Fruit fly (Drosophila melanogaster) whole organism, embryonic: ENCODE data around the gene Os-C.
A peak's percentile ranks its signal among the peaks of the same experiment; 100 is the strongest.

Source experiments
- Antp ChIP-seq: fragments of 200-800 bp; sonication (Bioruptor generic); optimal IDR thresholded peaks from 3 replicates; lab custom pipeline; 2016; ENCODE audit warnings: missing biosample characterization, missing genetic modification characterization
- Asciz ChIP-seq: fragments of 200-800 bp; sonication (Bioruptor generic); optimal IDR thresholded peaks from 2 replicates; lab custom pipeline; 2017; ENCODE audit warnings: missing biosample characterization, mild to moderate bottlenecking, missing genetic modification characterization, missing genetic modification reagents
- B-H2 ChIP-seq: fragments of 200-800 bp; sonication (Bioruptor generic); optimal IDR thresholded peaks from 2 replicates; lab custom pipeline; 2018; ENCODE audit warnings: missing biosample characterization, mild to moderate bottlenecking, missing genetic modification characterization
- CG1024 ChIP-seq: fragments of 200-800 bp; sonication (Bioruptor generic); IDR thresholded peaks from 2 replicates; pipeline ENCODE4 v1.3.6; 2022; ENCODE audit warnings: missing biosample characterization, missing genetic modification characterization
- CG11504 ChIP-seq: fragments of 200-800 bp; sonication (Bioruptor generic); optimal IDR thresholded peaks from 3 replicates; lab custom pipeline; 2019; ENCODE audit warnings: missing biosample characterization, mild to moderate bottlenecking, missing genetic modification characterization, moderate library complexity
- CG11695 ChIP-seq: fragments of 200-800 bp; sonication (Bioruptor generic); IDR thresholded peaks from 3 replicates; pipeline ENCODE4 v1.3.6; 2022; ENCODE audit warnings: missing biosample characterization, missing genetic modification characterization
- CG1233 ChIP-seq: fragments of 200-800 bp; sonication (Bioruptor generic); optimal IDR thresholded peaks from 4 replicates; lab custom pipeline; 2018; ENCODE audit warnings: missing biosample characterization, mild to moderate bottlenecking, missing genetic modification characterization
- CG1832 ChIP-seq: fragments of 200-800 bp; sonication (Bioruptor generic); optimal IDR thresholded peaks from 2 replicates; lab custom pipeline; 2017; ENCODE audit warnings: missing biosample characterization, mild to moderate bottlenecking, missing genetic modification characterization, inconsistent platforms
- CG42726 ChIP-seq: fragments of 200-800 bp; sonication (Bioruptor generic); IDR thresholded peaks from 2 replicates; pipeline ENCODE4 v1.3.6; 2022; ENCODE audit warnings: missing biosample characterization, missing genetic modification characterization; ENCODE audit not compliant: partially characterized antibody
- CG8290 ChIP-seq, 3 experiments: fragments of 200-800 bp; sonication (Bioruptor generic); optimal IDR thresholded peaks; 2 replicates each; lab custom pipeline; 2016 to 2019; ENCODE audit warnings: missing biosample characterization in 3 of 3, missing genetic modification characterization in 3 of 3, mild to moderate bottlenecking in 2 of 3, moderate library complexity in 1 of 3
- CG8944 ChIP-seq: fragments of 200-800 bp; sonication (Bioruptor generic); optimal IDR thresholded peaks from 3 replicates; lab custom pipeline; 2016; ENCODE audit warnings: missing biosample characterization, missing genetic modification characterization
- CG9797 ChIP-seq: fragments of 200-800 bp; sonication (Bioruptor generic); optimal IDR thresholded peaks from 3 replicates; lab custom pipeline; 2018; ENCODE audit warnings: missing biosample characterization, mild to moderate bottlenecking, missing genetic modification characterization
- CG9817 ChIP-seq: fragments of 200-800 bp; sonication (Bioruptor generic); optimal IDR thresholded peaks from 2 replicates; lab custom pipeline; 2018; ENCODE audit warnings: missing biosample characterization, mild to moderate bottlenecking, missing genetic modification characterization, moderate library complexity
- Camta ChIP-seq: fragments of 200-800 bp; sonication (Bioruptor generic); optimal IDR thresholded peaks from 2 replicates; lab custom pipeline; 2016; ENCODE audit warnings: missing biosample characterization, missing genetic modification characterization
- D19B ChIP-seq: fragments of 200-800 bp; sonication (Bioruptor generic); optimal IDR thresholded peaks from 2 replicates; lab custom pipeline; 2017; ENCODE audit warnings: missing biosample characterization, mild to moderate bottlenecking, missing genetic modification characterization
- Fer1 ChIP-seq: fragments of 200-800 bp; sonication (Bioruptor generic); optimal IDR thresholded peaks from 2 replicates; lab custom pipeline; 2017; ENCODE audit warnings: missing biosample characterization, mild to moderate bottlenecking, missing genetic modification characterization
- Gug ChIP-seq: fragments of 200-800 bp; sonication (Bioruptor generic); IDR thresholded peaks from 4 replicates; pipeline ENCODE4 v1.3.6; 2022; ENCODE audit warnings: missing biosample characterization, missing genetic modification characterization
- Oli ChIP-seq: fragments of 200-800 bp; sonication (Bioruptor generic); optimal IDR thresholded peaks from 2 replicates; lab custom pipeline; 2018; ENCODE audit warnings: missing biosample characterization, mild to moderate bottlenecking, missing genetic modification characterization, moderate library complexity
- Spps ChIP-seq: fragments of 200-800 bp; sonication (Bioruptor generic); optimal IDR thresholded peaks from 2 replicates; lab custom pipeline; 2018; ENCODE audit warnings: missing biosample characterization, mild to moderate bottlenecking, missing genetic modification characterization
- Sry-δ ChIP-seq: fragments of 200-800 bp; sonication (Bioruptor generic); optimal IDR thresholded peaks from 2 replicates; lab custom pipeline; 2016; ENCODE audit warnings: missing biosample characterization, missing genetic modification characterization
- abd-A ChIP-seq: fragments of 200-800 bp; sonication (Bioruptor generic); optimal IDR thresholded peaks from 3 replicates; lab custom pipeline; 2019; ENCODE audit warnings: missing biosample characterization, mild to moderate bottlenecking, missing genetic modification characterization, moderate library complexity
- aop ChIP-seq: fragments of 200-800 bp; sonication (Bioruptor generic); IDR thresholded peaks from 2 replicates; pipeline ENCODE4 v1.3.6; 2022; ENCODE audit warnings: missing biosample characterization, missing genetic modification characterization
- bsh ChIP-seq, 2 experiments: fragments of 200-800 bp; sonication (Bioruptor generic); optimal IDR thresholded peaks; 2 replicates each; lab custom pipeline; 2017 to 2018; ENCODE audit warnings: mild to moderate bottlenecking in 2 of 2, missing biosample characterization in 2 of 2, missing genetic modification characterization in 2 of 2, moderate library complexity in 1 of 2
- btn ChIP-seq: fragments of 200-800 bp; sonication (Bioruptor generic); optimal IDR thresholded peaks from 2 replicates; lab custom pipeline; 2016; ENCODE audit warnings: missing biosample characterization, missing genetic modification characterization
- caup ChIP-seq: fragments of 200-800 bp; sonication (Bioruptor generic); optimal IDR thresholded peaks from 3 replicates; lab custom pipeline; 2017; ENCODE audit warnings: missing biosample characterization, mild to moderate bottlenecking, missing genetic modification characterization, moderate library complexity; ENCODE audit not compliant: severe bottlenecking
- chinmo ChIP-seq: fragments of 200-800 bp; sonication (Bioruptor generic); IDR thresholded peaks from 4 replicates; pipeline ENCODE4 v1.3.6; 2022; ENCODE audit warnings: missing biosample characterization, missing genetic modification characterization; ENCODE audit not compliant: partially characterized antibody
- chn ChIP-seq: fragments of 200-800 bp; sonication (Bioruptor generic); optimal IDR thresholded peaks from 2 replicates; lab custom pipeline; 2016; ENCODE audit warnings: missing biosample characterization, missing genetic modification characterization
- dati ChIP-seq: fragments of 200-800 bp; sonication (Bioruptor generic); IDR thresholded peaks from 2 replicates; pipeline ENCODE4 v1.3.6; 2022; ENCODE audit warnings: missing biosample characterization, missing genetic modification characterization
- gem ChIP-seq: fragments of 200-800 bp; sonication (Bioruptor generic); optimal IDR thresholded peaks from 2 replicates; lab custom pipeline; 2019; ENCODE audit warnings: missing biosample characterization, mild to moderate bottlenecking, missing genetic modification characterization, moderate library complexity
- grau ChIP-seq: fragments of 200-800 bp; optimal IDR thresholded peaks from 3 replicates; lab custom pipeline; 2019; ENCODE audit warnings: missing biosample characterization, mild to moderate bottlenecking, missing genetic modification characterization, moderate library complexity
- jumu ChIP-seq: fragments of 200-800 bp; sonication (Bioruptor generic); optimal IDR thresholded peaks from 3 replicates; lab custom pipeline; 2016; ENCODE audit warnings: missing biosample characterization, missing genetic modification characterization
- lola ChIP-seq, 3 experiments: fragments of >200 bp in 2 of 3; fragments of 200-800 bp in 1 of 3; sonication (Bioruptor generic) in 1 of 3; optimal IDR thresholded peaks; 2 replicates each; lab custom pipeline; 2017 to 2019; ENCODE audit warnings: missing biosample characterization in 3 of 3, missing genetic modification characterization in 3 of 3, mild to moderate bottlenecking in 1 of 3, moderate library complexity in 1 of 3
- maf-S ChIP-seq: fragments of 200-800 bp; sonication (Bioruptor generic); optimal IDR thresholded peaks from 2 replicates; lab custom pipeline; 2016; ENCODE audit warnings: missing biosample characterization, missing genetic modification characterization
- nerfin-1 ChIP-seq: fragments of 200-800 bp; sonication (Bioruptor generic); optimal IDR thresholded peaks from 3 replicates; lab custom pipeline; 2019; ENCODE audit warnings: missing biosample characterization, mild to moderate bottlenecking, missing genetic modification characterization, moderate library complexity
- nom ChIP-seq: fragments of 200-800 bp; sonication (Bioruptor generic); optimal IDR thresholded peaks from 2 replicates; lab custom pipeline; 2017; ENCODE audit warnings: missing biosample characterization, missing genetic modification characterization, mild to moderate bottlenecking, moderate library complexity, missing genetic modification reagents
- ro ChIP-seq: fragments of 200-800 bp; sonication (Bioruptor generic); IDR thresholded peaks from 2 replicates; pipeline ENCODE4 v1.3.6; 2022; ENCODE audit warnings: missing biosample characterization, missing genetic modification characterization
- run ChIP-seq: fragments of 200-800 bp; sonication (Bioruptor generic); optimal IDR thresholded peaks from 3 replicates; lab custom pipeline; 2018; ENCODE audit warnings: missing biosample characterization, mild to moderate bottlenecking, missing genetic modification characterization
- scrt ChIP-seq: fragments of 200-800 bp; sonication (Bioruptor generic); optimal IDR thresholded peaks from 2 replicates; lab custom pipeline; 2018; ENCODE audit warnings: missing biosample characterization, mild to moderate bottlenecking, missing genetic modification characterization, moderate library complexity
- shn ChIP-seq: fragments of 200-800 bp; sonication (Bioruptor generic); optimal IDR thresholded peaks from 3 replicates; lab custom pipeline; 2016; ENCODE audit warnings: missing biosample characterization, missing genetic modification characterization
- sima ChIP-seq: fragments of 200-800 bp; sonication (Bioruptor generic); optimal IDR thresholded peaks from 2 replicates; lab custom pipeline; 2016; ENCODE audit warnings: missing biosample characterization, missing genetic modification characterization
- tx ChIP-seq: fragments of 200-800 bp; sonication (Bioruptor generic); optimal IDR thresholded peaks from 2 replicates; lab custom pipeline; 2016; ENCODE audit warnings: missing biosample characterization, missing genetic modification characterization
- unc-4 ChIP-seq: fragments of 200-800 bp; sonication (Bioruptor generic); IDR thresholded peaks from 2 replicates; pipeline ENCODE4 v1.3.6; 2022; ENCODE audit warnings: missing biosample characterization, missing genetic modification characterization; ENCODE audit not compliant: partially characterized antibody
- vfl ChIP-seq: fragments of 200-800 bp; sonication (Bioruptor generic); optimal IDR thresholded peaks from 2 replicates; lab custom pipeline; 2016; ENCODE audit warnings: missing biosample characterization, missing genetic modification characterization
- vnd ChIP-seq: fragments of 200-800 bp; sonication (Bioruptor generic); IDR thresholded peaks from 3 replicates; pipeline ENCODE4 v1.3.6; 2022; ENCODE audit warnings: missing biosample characterization, missing genetic modification characterization; ENCODE audit not compliant: partially characterized antibody
- wor ChIP-seq: fragments of 200-800 bp; sonication (Bioruptor generic); IDR thresholded peaks from 2 replicates; pipeline ENCODE4 v1.3.6; 2022; ENCODE audit warnings: missing biosample characterization, missing genetic modification characterization
- zen ChIP-seq: fragments of 200-800 bp; sonication (Bioruptor generic); optimal IDR thresholded peaks from 3 replicates; lab custom pipeline; 2018; ENCODE audit warnings: missing biosample characterization, mild to moderate bottlenecking, missing genetic modification characterization, moderate library complexity
- zf30C ChIP-seq: fragments of 200-800 bp; sonication (Bioruptor generic); optimal IDR thresholded peaks from 3 replicates; lab custom pipeline; 2018; ENCODE audit warnings: missing biosample characterization, mild to moderate bottlenecking, missing genetic modification characterization

Gene Os-C

dm6 chr3R:7977011-7977925 lies 1.5 kb upstream of the Os-C start (continued):
- no peak for TF ChIP-seq CG1832 (GFP tag; lab: Kevin White, UChicago)
- no peak for TF ChIP-seq CG11695 (GFP tag; lab: Robert Waterston, UW)
- peak; percentile 46 for TF ChIP-seq grau (tag; lab: Kevin White, UChicago)
- no peak for TF ChIP-seq chn (GFP tag; lab: Kevin White, UChicago)
- TF ChIP-seq wor (GFP tag; lab: Robert Waterston, UW), result no peak
- TF ChIP-seq CG1233 (GFP tag; lab: Kevin White, UChicago), result peak; percentile 29
- peak; percentile 10 for TF ChIP-seq caup (GFP tag; lab: Kevin White, UChicago)
- TF ChIP-seq CG11504, result no peak
- TF ChIP-seq Sry-δ (GFP tag; lab: Kevin White, UChicago), result peak; percentile 50
- no peak for TF ChIP-seq unc-4 (GFP tag; lab: Robert Waterston, UW)
- TF ChIP-seq maf-S (GFP tag; lab: Kevin White, UChicago), result no peak
- peak; percentile 65 for TF ChIP-seq scrt (GFP tag; lab: Kevin White, UChicago)
- TF ChIP-seq sima (GFP tag; lab: Kevin White, UChicago), result no peak
- TF ChIP-seq btn, result no peak
- no peak for TF ChIP-seq Asciz
- peak; percentile 89 for TF ChIP-seq abd-A (tag; lab: Kevin White, UChicago)
- no peak for TF ChIP-seq CG9817
- no peak for TF ChIP-seq aop (GFP tag; lab: Robert Waterston, UW)
- TF ChIP-seq zen, result peak; percentile 62
- TF ChIP-seq dati (GFP tag; lab: Robert Waterston, UW), result no peak
- TF ChIP-seq nom (GFP tag; lab: Kevin White, UChicago), result peak; percentile 15
- peak; percentile 16 for TF ChIP-seq jumu
- no peak for TF ChIP-seq gem (tag; lab: Kevin White, UChicago)
- no peak for TF ChIP-seq lola (GFP tag; optimal IDR thresholded peaks at IDR 0.05; lab: Kevin White, UChicago)
- TF ChIP-seq run (tag; lab: Kevin White, UChicago), result no peak
- no peak for TF ChIP-seq CG1024 (GFP tag; lab: Robert Waterston, UW)
- TF ChIP-seq CG42726 (GFP tag; lab: Robert Waterston, UW), result peak; percentile 53
- TF ChIP-seq vnd (GFP tag; lab: Robert Waterston, UW), result no peak
- peak; percentile 2 for TF ChIP-seq shn (GFP tag; lab: Kevin White, UChicago)
- TF ChIP-seq Spps (tag; lab: Kevin White, UChicago), result peak; percentile 44
- no peak for TF ChIP-seq Camta (GFP tag; lab: Kevin White, UChicago)
- no peak for TF ChIP-seq Antp (GFP tag; lab: Kevin White, UChicago)
- peak; percentile 42 for TF ChIP-seq tx
- no peak for TF ChIP-seq D19B (GFP tag; lab: Kevin White, UChicago)
- TF ChIP-seq chinmo (GFP tag; lab: Robert Waterston, UW), result peak; percentile 43; the same call in 1 of the 4 replicates
- no peak for TF ChIP-seq CG8944
- TF ChIP-seq vfl (GFP tag; lab: Kevin White, UChicago), result no peak
- TF ChIP-seq CG8290 (GFP tag; optimal IDR thresholded peaks at IDR 0.05; lab: Kevin White, UChicago), result no peak
- TF ChIP-seq CG8290 (tag; optimal IDR thresholded peaks at IDR 0.05; lab: Kevin White, UChicago), result peak in 1 of 2 experiments; percentile 61
- no peak for TF ChIP-seq Gug (GFP tag; lab: Robert Waterston, UW)
- peak; percentile 5 for TF ChIP-seq zf30C (GFP tag; lab: Kevin White, UChicago)
- peak in 1 of 2 experiments; percentile 22 for TF ChIP-seq bsh (GFP tag; optimal IDR thresholded peaks at IDR 0.05; lab: Kevin White, UChicago)
- TF ChIP-seq CG9797 (GFP tag; lab: Kevin White, UChicago), result peak; percentile 98
- peak; percentile 64 for TF ChIP-seq Fer1 (GFP tag; lab: Kevin White, UChicago)
- TF ChIP-seq ro (GFP tag; lab: Robert Waterston, UW), result no peak
- TF ChIP-seq Oli (tag; lab: Kevin White, UChicago), result no peak
- peak; percentile 67 for TF ChIP-seq B-H2 (GFP tag; lab: Kevin White, UChicago)
- no peak for TF ChIP-seq nerfin-1 (tag; lab: Kevin White, UChicago)
